Worm (Caenorhabditis elegans) whole organism, late embryonic: Measurements from ENCODE around the gene Y39B6A.1.

Experiments used
- K02D7.2 ChIP-seq: sonication (generic microtip); optimal IDR thresholded peaks from 2 replicates; lab custom pipeline; 2017; ENCODE audit warnings: mild to moderate bottlenecking, missing genetic modification characterization, missing compliant biosample characterization
- Y22D7AL.16 ChIP-seq: sonication (generic microtip); optimal IDR thresholded peaks from 2 replicates; lab custom pipeline; 2016; ENCODE audit warnings: missing genetic modification characterization, missing compliant biosample characterization
- ahr-1 ChIP-seq: sonication (generic microtip); optimal IDR thresholded peaks from 2 replicates; lab custom pipeline; 2016; ENCODE audit warnings: missing genetic modification characterization, missing compliant biosample characterization
- ama-1 ChIP-seq: fragments of 150-350 bp; optimal IDR thresholded peaks from 2 replicates; lab custom pipeline; 2014
- ceh-14 ChIP-seq: sonication (generic microtip); optimal IDR thresholded peaks from 2 replicates; lab custom pipeline; 2016; ENCODE audit warnings: missing genotype, missing genetic modification characterization, missing compliant biosample characterization
- ceh-18 ChIP-seq: sonication (generic microtip); optimal IDR thresholded peaks from 2 replicates; lab custom pipeline; 2016; ENCODE audit warnings: missing genetic modification characterization, missing compliant biosample characterization
- ceh-19 ChIP-seq: fragments of 200-800 bp; sonication (Bioruptor generic); optimal IDR thresholded peaks from 2 replicates; lab custom pipeline; 2018; ENCODE audit warnings: mild to moderate bottlenecking, missing genetic modification characterization, missing compliant biosample characterization
- ceh-34 ChIP-seq: sonication (generic microtip); optimal IDR thresholded peaks from 2 replicates; lab custom pipeline; 2016; ENCODE audit warnings: mild to moderate bottlenecking, missing genetic modification characterization, missing compliant biosample characterization
- ceh-6 ChIP-seq: fragments of 200-800 bp; sonication (Bioruptor generic); optimal IDR thresholded peaks from 2 replicates; lab custom pipeline; 2018; ENCODE audit warnings: mild to moderate bottlenecking, missing genetic modification characterization, missing compliant biosample characterization
- elt-2 ChIP-seq: sonication (generic microtip); optimal IDR thresholded peaks from 2 replicates; lab custom pipeline; 2016; ENCODE audit warnings: missing genetic modification reagents, missing genetic modification characterization, missing compliant biosample characterization
- eyg-1 ChIP-seq: sonication (generic microtip); optimal IDR thresholded peaks from 2 replicates; lab custom pipeline; 2016; ENCODE audit warnings: missing genotype, missing genetic modification characterization, missing compliant biosample characterization
- gmeb-2 ChIP-seq: sonication (generic microtip); optimal IDR thresholded peaks from 2 replicates; lab custom pipeline; 2016; ENCODE audit warnings: missing genetic modification characterization, inconsistent platforms, missing compliant biosample characterization
- hlh-30 ChIP-seq: sonication (generic microtip); optimal IDR thresholded peaks from 2 replicates; lab custom pipeline; 2017; ENCODE audit warnings: antibody characterized with exemption, missing genetic modification characterization, missing compliant biosample characterization; ENCODE audit not compliant: insufficient read depth
- lim-6 ChIP-seq: sonication (generic microtip); optimal IDR thresholded peaks from 2 replicates; lab custom pipeline; 2016; ENCODE audit warnings: missing genetic modification characterization, missing compliant biosample characterization
- madf-2 ChIP-seq: sonication (generic microtip); optimal IDR thresholded peaks from 2 replicates; lab custom pipeline; 2017; ENCODE audit warnings: missing genetic modification characterization, missing compliant biosample characterization
- mec-3 ChIP-seq: sonication (generic microtip); optimal IDR thresholded peaks from 2 replicates; lab custom pipeline; 2016; ENCODE audit warnings: borderline replicate concordance, missing genetic modification characterization, missing compliant biosample characterization
- nfya-1 ChIP-seq: sonication (generic microtip); optimal IDR thresholded peaks from 2 replicates; lab custom pipeline; 2017; ENCODE audit warnings: missing genetic modification characterization, mild to moderate bottlenecking, missing compliant biosample characterization, antibody characterized with exemption, moderate library complexity
- nhr-11 ChIP-seq: fragments of 150-350 bp; optimal IDR thresholded peaks from 2 replicates; lab custom pipeline; 2014; ENCODE audit warnings: missing biosample characterization, missing genetic modification characterization
- pha-2 ChIP-seq: sonication (generic microtip); optimal IDR thresholded peaks from 2 replicates; lab custom pipeline; 2017; ENCODE audit warnings: mild to moderate bottlenecking, missing genetic modification characterization, missing compliant biosample characterization
- pqm-1 ChIP-seq: sonication (generic microtip); optimal IDR thresholded peaks from 2 replicates; lab custom pipeline; 2016; ENCODE audit warnings: missing genetic modification characterization, missing compliant biosample characterization
- ref-2 ChIP-seq: sonication (generic microtip); optimal IDR thresholded peaks from 2 replicates; lab custom pipeline; 2016; ENCODE audit warnings: missing genetic modification characterization, missing compliant biosample characterization
- rnt-1 ChIP-seq: sonication (generic microtip); optimal IDR thresholded peaks from 2 replicates; lab custom pipeline; 2016; ENCODE audit warnings: missing genetic modification characterization, missing compliant biosample characterization
- sdc-2 ChIP-seq: sonication (generic microtip); optimal IDR thresholded peaks from 2 replicates; lab custom pipeline; 2016; ENCODE audit warnings: missing genotype, missing genetic modification characterization, missing compliant biosample characterization
- zip-5 ChIP-seq: sonication (generic microtip); optimal IDR thresholded peaks from 2 replicates; lab custom pipeline; 2016; ENCODE audit warnings: missing genetic modification characterization, missing compliant biosample characterization
- ztf-16 ChIP-seq: sonication (generic microtip); optimal IDR thresholded peaks from 2 replicates; lab custom pipeline; 2017; ENCODE audit warnings: missing genetic modification characterization, missing compliant biosample characterization

Gene Y39B6A.1

DNA sequence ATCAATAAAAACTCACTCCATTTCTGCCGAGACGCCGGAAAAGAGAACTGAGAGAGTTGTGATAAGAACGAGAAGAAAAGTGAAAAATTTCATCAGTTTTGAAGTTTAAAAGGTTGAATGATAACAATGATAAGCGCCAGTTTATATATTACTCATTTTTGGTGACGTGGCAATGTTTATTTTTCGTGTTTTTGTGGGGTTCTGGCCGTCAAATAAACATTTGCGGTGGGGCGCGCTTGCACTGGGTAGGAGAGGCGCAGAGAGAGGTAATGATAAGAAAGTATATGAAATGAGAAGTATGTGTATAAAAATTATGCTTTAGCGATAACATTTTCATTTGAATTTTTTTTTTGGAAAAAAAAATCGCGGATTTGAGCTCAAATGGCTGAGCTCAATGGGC lies 44.7 kb downstream of the Y39B6A.1 start, which contains the start of gene Y39B6A.5:
Gene Y39B6A.5, minus strand, starts transcription at position 214 of the 400 bp plus-strand sequence.
- TF ChIP-seq zip-5 (tag; lab: Kevin White, UChicago) (no peak), ceh-14 (tag; lab: Kevin White, UChicago) (no peak), sdc-2 (no peak), ama-1 (lab: Kevin White, UChicago) (no peak), elt-2 (tag; lab: Kevin White, UChicago) (peak; percentile 59), ztf-16 (tag; lab: Kevin White, UChicago) (no peak)

DNA sequence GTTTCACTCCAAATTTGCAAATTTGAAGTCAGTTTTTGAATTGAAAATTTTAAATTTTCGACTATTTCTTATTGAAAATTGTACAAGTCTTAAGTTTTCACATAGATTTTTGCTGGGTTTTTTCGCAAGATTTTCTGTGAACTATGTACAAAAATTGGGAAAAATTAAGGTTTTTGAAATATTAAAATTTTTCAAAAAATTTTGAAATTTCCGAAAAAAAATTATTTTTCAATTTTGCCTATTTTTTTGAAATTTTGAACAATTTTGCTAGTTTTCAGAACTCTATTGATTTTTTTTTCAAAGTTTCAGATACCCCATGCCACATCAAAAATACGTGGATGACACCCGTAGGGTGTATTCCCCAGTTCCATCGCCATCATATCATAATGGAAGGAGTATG lies 49.6 kb downstream of the Y39B6A.1 start, which contains the start of gene tsp-13:
Gene tsp-13, plus strand, starts transcription at position 301 of the 400 bp plus-strand sequence.
- no peak for TF ChIP-seq ztf-16 (tag; lab: Kevin White, UChicago)
- TF ChIP-seq nhr-11 (tag; lab: Kevin White, UChicago), result no peak
- no peak for TF ChIP-seq mec-3 (tag; lab: Kevin White, UChicago)

DNA sequence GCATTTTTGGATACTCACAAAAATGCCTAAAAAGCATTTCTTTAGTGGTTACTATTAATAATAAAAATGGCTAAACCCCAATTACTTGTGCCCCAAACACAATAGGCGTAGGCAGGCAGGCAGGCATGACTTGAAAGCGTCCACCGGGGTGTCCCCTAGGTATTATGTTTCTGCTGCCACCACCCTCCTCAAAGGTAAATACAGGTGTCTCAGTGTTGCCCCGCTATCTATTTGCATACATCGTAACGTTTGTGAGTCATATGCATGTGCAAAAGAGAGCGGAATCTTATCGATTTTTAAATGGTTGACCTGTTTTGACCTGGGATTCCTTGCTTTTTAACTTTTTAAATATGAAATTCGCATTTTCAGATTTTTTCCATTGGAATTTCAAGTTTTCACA lies 50.2 kb downstream of the Y39B6A.1 start:
- TF ChIP-seq ama-1 (lab: Kevin White, UChicago), result no peak
- TF ChIP-seq eyg-1 (tag; lab: Kevin White, UChicago), result no peak
- TF ChIP-seq madf-2, result no peak
- no peak for TF ChIP-seq ref-2
- no peak for TF ChIP-seq ceh-18 (tag; lab: Kevin White, UChicago)
- no peak for TF ChIP-seq gmeb-2 (tag; lab: Kevin White, UChicago)
- TF ChIP-seq lim-6 (tag; lab: Kevin White, UChicago), result no peak
- TF ChIP-seq hlh-30 (tag; lab: Kevin White, UChicago), result no peak
- peak; percentile 31 for TF ChIP-seq pha-2 (tag; lab: Kevin White, UChicago)
- no peak for TF ChIP-seq pqm-1 (tag; lab: Kevin White, UChicago)
- no peak for TF ChIP-seq rnt-1 (tag; lab: Kevin White, UChicago)
- TF ChIP-seq ceh-19 (GFP tag; lab: Kevin White, UChicago), result peak; percentile 21
- no peak for TF ChIP-seq ceh-6
- TF ChIP-seq ceh-34 (tag; lab: Kevin White, UChicago), result peak; percentile 53

DNA sequence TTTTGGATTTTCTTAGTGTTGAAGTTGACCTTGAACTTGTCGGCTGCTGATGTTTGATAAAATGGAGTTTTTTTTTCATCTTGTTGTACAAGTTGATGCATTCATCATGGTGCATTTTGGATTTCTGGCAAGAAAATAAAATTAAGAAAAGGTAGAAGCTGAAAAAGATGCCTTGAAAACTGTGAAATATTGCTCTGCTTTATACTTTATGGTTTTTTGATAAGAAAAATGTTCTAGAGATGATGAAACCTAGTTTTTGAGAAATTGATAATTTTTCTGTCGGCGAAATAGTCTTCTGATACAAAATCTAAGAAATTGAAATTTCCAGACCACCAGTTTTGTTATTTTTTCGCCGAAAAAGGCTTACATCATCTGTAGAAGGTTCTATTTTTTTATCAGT lies 51.1 kb downstream of the Y39B6A.1 start, which contains the start of gene Y39B6A.69:
Gene Y39B6A.69, minus strand, starts transcription at position 101 of the 400 bp plus-strand sequence.
- no peak for TF ChIP-seq Y22D7AL.16 (tag; lab: Kevin White, UChicago)
- TF ChIP-seq ahr-1, result no peak
- TF ChIP-seq K02D7.2 (tag; lab: Kevin White, UChicago), result no peak
- no peak for TF ChIP-seq ref-2
- no peak for TF ChIP-seq nfya-1 (tag; lab: Kevin White, UChicago)
